Worm (Caenorhabditis elegans): Measurements from ENCODE around the gene cft-1.

Gene cft-1

ce11 chrV:5584833-5585232 lies 46.2 kb downstream of the cft-1 start, which contains the start of gene CD4.11:
CD4.11 (plus strand) TSS chrV:5585133.
- TF ChIP-seq Y5F2A.4 (GFP tag; optimal IDR thresholded peaks at IDR 0.05) (no peak), R02D3.7 (tag; optimal IDR thresholded peaks at IDR 0.05) (no peak), ceh-82 (tag; optimal IDR thresholded peaks at IDR 0.05) (no peak), fos-1 (tag; optimal IDR thresholded peaks at IDR 0.05) (no peak), snpc-4 (tag; optimal IDR thresholded peaks at IDR 0.05) (no peak), lin-39 (tag; optimal IDR thresholded peaks at IDR 0.05) (no peak), daf-8 (GFP tag; IDR thresholded peaks at IDR 0.05) (no peak), F49E8.2 (tag; optimal IDR thresholded peaks at IDR 0.05; ENCODE audit: borderline replicate concordance) (no peak)

ce11 chrV:5587042-5587441 lies 48.4 kb downstream of the cft-1 start:
- TF ChIP-seq spr-3 (GFP tag; optimal IDR thresholded peaks at IDR 0.05) (peak; percentile 20), mep-1 (tag; optimal IDR thresholded peaks at IDR 0.05) (no peak), mxl-3 (GFP tag; optimal IDR thresholded peaks at IDR 0.05) (peak; percentile 7), ceh-20 (GFP tag; IDR thresholded peaks at IDR 0.05) (no peak; the same call in 1 of the 2 replicates), arid-1 (GFP tag; conservative IDR thresholded peaks at IDR 0.05) (no peak), nhr-6 (tag; optimal IDR thresholded peaks at IDR 0.05) (no peak), nhr-28 (tag; optimal IDR thresholded peaks at IDR 0.05) (no peak), madf-9 (GFP tag; conservative IDR thresholded peaks at IDR 0.05) (no peak), T20F7.1 (GFP tag; optimal IDR thresholded peaks at IDR 0.05) (peak; percentile 14), madf-5 (GFP tag; IDR thresholded peaks at IDR 0.05) (0 out of 4 replicates have a peak, but pooled peaks of 1 of the 2 experiments have one; percentile 27), dve-1 (tag; optimal IDR thresholded peaks at IDR 0.05; ENCODE audit: insufficient read depth) (peak; percentile 31), snpc-4 (tag; optimal IDR thresholded peaks at IDR 0.05) (peak; percentile 90), ZK546.5 (tag; optimal IDR thresholded peaks at IDR 0.05) (no peak), daf-8 (GFP tag; IDR thresholded peaks at IDR 0.05) (no peak), nhr-111 (GFP tag; optimal IDR thresholded peaks at IDR 0.05) (no peak), zip-2 (tag; optimal IDR thresholded peaks at IDR 0.05) (peak; percentile 97), daf-12 (tag; optimal IDR thresholded peaks at IDR 0.05) (no peak), nhr-48 (tag; optimal IDR thresholded peaks at IDR 0.05) (peak; percentile 1), ceh-44 (GFP tag; IDR thresholded peaks at IDR 0.05) (peak; percentile 28; the same call in 1 of the 2 replicates), pha-4 (GFP tag; IDR thresholded peaks at IDR 0.05) (no peak), pha-4 (tag; optimal IDR thresholded peaks at IDR 0.05) (no peak), php-3 (GFP tag; IDR thresholded peaks at IDR 0.05) (no peak), egl-43 (GFP tag; IDR thresholded peaks at IDR 0.05) (peak; percentile 76), ces-1 (GFP tag; optimal IDR thresholded peaks at IDR 0.05) (no peak), vab-7 (GFP tag; IDR thresholded peaks at IDR 0.05) (no peak), aha-1 (tag) (no peak), D1046.2 (GFP tag; IDR thresholded peaks at IDR 0.05) (no peak), mdt-29 (GFP tag; IDR thresholded peaks at IDR 0.05) (no peak), skn-1 (tag; optimal IDR thresholded peaks at IDR 0.05) (no peak), hmg-1.1 (GFP tag; IDR thresholded peaks at IDR 0.05) (0 out of 2 replicates have a peak, but pooled peaks have one; percentile 52), F26F4.8 (GFP tag; conservative IDR thresholded peaks at IDR 0.05) (no peak), duxl-1 (tag; optimal IDR thresholded peaks at IDR 0.05; ENCODE audit: poor library complexity) (no peak), nhr-10 (tag; optimal IDR thresholded peaks at IDR 0.05) (no peak), nhr-11 (tag; optimal IDR thresholded peaks at IDR 0.05) (no peak), lim-7 (GFP tag; IDR thresholded peaks at IDR 0.05) (no peak), Y5F2A.4 (GFP tag; optimal IDR thresholded peaks at IDR 0.05) (no peak), nhr-41 (GFP tag; IDR thresholded peaks at IDR 0.05) (no peak), lin-38 (GFP tag; IDR thresholded peaks at IDR 0.05) (peak; percentile 57), ceh-28 (tag; optimal IDR thresholded peaks at IDR 0.05) (no peak), mdl-1 (tag; optimal IDR thresholded peaks at IDR 0.05) (no peak), unc-130 (GFP tag; optimal IDR thresholded peaks at IDR 0.05) (no peak), F37D6.2 (tag; optimal IDR thresholded peaks at IDR 0.05) (no peak), hif-1 (tag; optimal IDR thresholded peaks at IDR 0.05) (peak in 1 of 2 experiments; percentile 34), unc-39 (tag; optimal IDR thresholded peaks at IDR 0.05) (no peak), zag-1 (tag; optimal IDR thresholded peaks at IDR 0.05) (no peak), F49E8.2 (tag; optimal IDR thresholded peaks at IDR 0.05; ENCODE audit: borderline replicate concordance) (no peak)

Data from whole organism, L4 larva.